Fruit fly (Drosophila melanogaster) whole organism, embryonic: ENCODE results near the gene Lztr1.

Experiments
- C15 ChIP-seq: fragments of 200-800 bp; sonication (Bioruptor generic); IDR thresholded peaks from 3 replicates; pipeline ENCODE4 v1.3.6; 2022; ENCODE audit warnings: missing biosample characterization, missing genetic modification characterization
- CG10209 ChIP-seq: fragments of 200-800 bp; sonication (Bioruptor generic); optimal IDR thresholded peaks from 3 replicates; lab custom pipeline; 2017; ENCODE audit warnings: missing biosample characterization, mild to moderate bottlenecking, missing genetic modification characterization, missing genetic modification reagents
- CG11247 ChIP-seq: fragments of 200-800 bp; sonication (Bioruptor generic); IDR thresholded peaks from 2 replicates; pipeline ENCODE4 v1.3.6; 2022; ENCODE audit warnings: missing biosample characterization, missing genetic modification characterization
- CG11696 ChIP-seq: fragments of 200-800 bp; sonication (Bioruptor generic); IDR thresholded peaks from 2 replicates; pipeline ENCODE4 v1.3.6; 2022; ENCODE audit warnings: missing biosample characterization, missing genetic modification characterization
- CG1233 ChIP-seq: fragments of 200-800 bp; sonication (Bioruptor generic); optimal IDR thresholded peaks from 4 replicates; lab custom pipeline; 2018; ENCODE audit warnings: missing biosample characterization, mild to moderate bottlenecking, missing genetic modification characterization
- CG14014 ChIP-seq: fragments of 200-800 bp; sonication (Bioruptor generic); IDR thresholded peaks from 2 replicates; pipeline ENCODE4 v1.3.6; 2022; ENCODE audit warnings: missing biosample characterization, missing genetic modification characterization
- CG14050 ChIP-seq: fragments of 200-800 bp; sonication (Bioruptor generic); IDR thresholded peaks from 3 replicates; pipeline ENCODE4 v1.3.6; 2022; ENCODE audit warnings: missing biosample characterization, missing genetic modification characterization
- CG15073 ChIP-seq: fragments of 200-800 bp; sonication (Bioruptor generic); optimal IDR thresholded peaks from 2 replicates; lab custom pipeline; 2016; ENCODE audit warnings: missing biosample characterization, missing genetic modification characterization
- CG17359 ChIP-seq: fragments of 200-800 bp; sonication (Bioruptor generic); optimal IDR thresholded peaks from 3 replicates; lab custom pipeline; 2018; ENCODE audit warnings: missing biosample characterization, mild to moderate bottlenecking, missing genetic modification characterization, moderate library complexity
- CG17802 ChIP-seq: fragments of 200-800 bp; sonication (Bioruptor generic); optimal IDR thresholded peaks from 2 replicates; lab custom pipeline; 2018; ENCODE audit warnings: missing biosample characterization, mild to moderate bottlenecking, missing genetic modification characterization, moderate library complexity
- CG2199 ChIP-seq: fragments of 200-800 bp; sonication (Bioruptor generic); IDR thresholded peaks from 3 replicates; pipeline ENCODE4 v1.3.6; 2022; ENCODE audit warnings: missing biosample characterization, missing genetic modification characterization
- CG3163 ChIP-seq: fragments of 200-800 bp; sonication (Bioruptor generic); optimal IDR thresholded peaks from 3 replicates; lab custom pipeline; 2016; ENCODE audit warnings: missing biosample characterization, missing genetic modification characterization
- CG42726 ChIP-seq: fragments of 200-800 bp; sonication (Bioruptor generic); IDR thresholded peaks from 2 replicates; pipeline ENCODE4 v1.3.6; 2022; ENCODE audit warnings: missing biosample characterization, missing genetic modification characterization; ENCODE audit not compliant: partially characterized antibody
- CG4282 ChIP-seq: fragments of 200-800 bp; sonication (Bioruptor generic); optimal IDR thresholded peaks from 2 replicates; lab custom pipeline; 2016; ENCODE audit warnings: missing biosample characterization, missing genetic modification characterization
- CG4854 ChIP-seq: fragments of 200-800 bp; sonication (Bioruptor generic); optimal IDR thresholded peaks from 2 replicates; lab custom pipeline; 2016; ENCODE audit warnings: missing biosample characterization, missing genetic modification characterization, inconsistent platforms
- CG5953 ChIP-seq: fragments of 200-800 bp; sonication (Bioruptor generic); IDR thresholded peaks from 2 replicates; pipeline ENCODE4 v1.3.6; 2022; ENCODE audit warnings: missing biosample characterization, missing genetic modification characterization
- CG6689 ChIP-seq: fragments of 200-800 bp; sonication (Bioruptor generic); IDR thresholded peaks from 2 replicates; pipeline ENCODE4 v1.3.6; 2022; ENCODE audit warnings: missing biosample characterization, missing genetic modification characterization
- CG7963 ChIP-seq: fragments of 200-800 bp; sonication (Bioruptor generic); IDR thresholded peaks from 3 replicates; pipeline ENCODE4 v1.3.6; 2022; ENCODE audit warnings: missing biosample characterization, missing genetic modification characterization; ENCODE audit not compliant: partially characterized antibody
- CG8290 ChIP-seq, 3 experiments: fragments of 200-800 bp; sonication (Bioruptor generic); optimal IDR thresholded peaks; 2 replicates each; lab custom pipeline; 2016 to 2019; ENCODE audit warnings: missing biosample characterization in 3 of 3, missing genetic modification characterization in 3 of 3, mild to moderate bottlenecking in 2 of 3, moderate library complexity in 1 of 3
- CG9876 ChIP-seq: fragments of 200-800 bp; sonication (Bioruptor generic); optimal IDR thresholded peaks from 2 replicates; lab custom pipeline; 2016; ENCODE audit warnings: missing biosample characterization, missing genetic modification characterization
- Doc3 ChIP-seq: fragments of 200-800 bp; sonication (Bioruptor generic); IDR thresholded peaks from 3 replicates; pipeline ENCODE4 v1.3.6; 2022; ENCODE audit warnings: missing biosample characterization, missing genetic modification characterization; ENCODE audit not compliant: partially characterized antibody
- GATAe ChIP-seq: fragments of 200-800 bp; sonication (Bioruptor generic); conservative IDR thresholded peaks from 2 replicates; pipeline ENCODE4 v1.3.6; 2022; ENCODE audit warnings: missing biosample characterization, missing genetic modification characterization
- Gsc ChIP-seq: fragments of 200-800 bp; sonication (Bioruptor generic); IDR thresholded peaks from 2 replicates; pipeline ENCODE4 v1.3.6; 2022; ENCODE audit warnings: missing biosample characterization, missing genetic modification characterization
- HLH3B ChIP-seq: fragments of 200-800 bp; sonication (Bioruptor generic); IDR thresholded peaks from 2 replicates; pipeline ENCODE4 v1.3.6; 2022; ENCODE audit warnings: missing biosample characterization, missing genetic modification characterization
- HmgZ ChIP-seq: fragments of 200-800 bp; sonication (Bioruptor generic); optimal IDR thresholded peaks from 2 replicates; lab custom pipeline; 2018; ENCODE audit warnings: missing biosample characterization, mild to moderate bottlenecking, missing genetic modification characterization
- Kr ChIP-seq: fragments of 200-800 bp; sonication (Bioruptor generic); optimal IDR thresholded peaks from 2 replicates; lab custom pipeline; 2017; ENCODE audit warnings: missing biosample characterization, mild to moderate bottlenecking, missing genetic modification characterization
- MTF-1 ChIP-seq: fragments of 200-800 bp; sonication (Bioruptor generic); optimal IDR thresholded peaks from 2 replicates; lab custom pipeline; 2018; ENCODE audit warnings: missing biosample characterization, mild to moderate bottlenecking, missing genetic modification characterization, borderline replicate concordance
- Ptx1 ChIP-seq: fragments of 200-800 bp; sonication (Bioruptor generic); IDR thresholded peaks from 2 replicates; pipeline ENCODE4 v1.3.6; 2022; ENCODE audit warnings: missing biosample characterization, missing genetic modification characterization
- Spps ChIP-seq: fragments of 200-800 bp; sonication (Bioruptor generic); optimal IDR thresholded peaks from 2 replicates; lab custom pipeline; 2018; ENCODE audit warnings: missing biosample characterization, mild to moderate bottlenecking, missing genetic modification characterization
- YL-1 ChIP-seq: fragments of 200-800 bp; sonication (Bioruptor generic); optimal IDR thresholded peaks from 3 replicates; lab custom pipeline; 2017; ENCODE audit warnings: missing biosample characterization, mild to moderate bottlenecking, missing genetic modification characterization
- ase ChIP-seq: fragments of 200-800 bp; sonication (Bioruptor generic); IDR thresholded peaks from 3 replicates; pipeline ENCODE4 v1.3.6; 2022; ENCODE audit warnings: missing biosample characterization, missing genetic modification characterization
- bcd ChIP-seq: fragments of 200-800 bp; sonication (Bioruptor generic); optimal IDR thresholded peaks from 2 replicates; lab custom pipeline; 2017; ENCODE audit warnings: missing biosample characterization, mild to moderate bottlenecking, missing genetic modification characterization
- dmrt11E ChIP-seq: fragments of 200-800 bp; sonication (Bioruptor generic); optimal IDR thresholded peaks from 3 replicates; lab custom pipeline; 2018; ENCODE audit warnings: missing biosample characterization, mild to moderate bottlenecking, missing genetic modification characterization, moderate library complexity
- dysf ChIP-seq: fragments of 200-800 bp; sonication (Bioruptor generic); IDR thresholded peaks from 3 replicates; pipeline ENCODE4 v1.3.6; 2022; ENCODE audit warnings: missing biosample characterization, missing genetic modification characterization
- emc ChIP-seq: fragments of 200-800 bp; sonication (Bioruptor generic); optimal IDR thresholded peaks from 2 replicates; lab custom pipeline; 2016; ENCODE audit warnings: missing biosample characterization, missing genetic modification characterization
- hkb ChIP-seq, 2 experiments: fragments of 200-800 bp in 1 of 2; fragments of >200 bp in 1 of 2; sonication (Bioruptor generic) in 1 of 2; IDR thresholded peaks in 1 of 2; optimal IDR thresholded peaks in 1 of 2; 2 replicates each; pipeline versions ENCODE4 v1.3.6 to Lab custom; 2017 to 2022; ENCODE audit warnings: missing biosample characterization in 1 of 2, missing genetic modification characterization in 1 of 2
- insv ChIP-seq, 2 experiments: fragments of 200-800 bp; sonication (Bioruptor generic); optimal IDR thresholded peaks; 3 replicates each; lab custom pipeline; 2016 to 2018; ENCODE audit warnings: missing biosample characterization in 2 of 2, missing genetic modification characterization in 2 of 2
- kah ChIP-seq: fragments of 200-800 bp; sonication (Bioruptor generic); optimal IDR thresholded peaks from 2 replicates; lab custom pipeline; 2018; ENCODE audit warnings: missing biosample characterization, mild to moderate bottlenecking, missing genetic modification characterization
- lov ChIP-seq, 2 experiments: fragments of 200-800 bp in 1 of 2; fragments of >200 bp in 1 of 2; sonication (Bioruptor generic) in 1 of 2; IDR thresholded peaks in 1 of 2; optimal IDR thresholded peaks in 1 of 2; 2 replicates in 1 of 2; 3 replicates in 1 of 2; pipeline versions ENCODE4 v1.3.6 to Lab custom; 2017 to 2022; ENCODE audit warnings: missing biosample characterization in 1 of 2, missing genetic modification characterization in 1 of 2
- pan ChIP-seq, 4 experiments: fragments of >200 bp in 3 of 4; fragments of 200-800 bp in 1 of 4; sonication (Bioruptor generic) in 1 of 4; optimal IDR thresholded peaks in 3 of 4; IDR thresholded peaks in 1 of 4; 2 replicates each; pipeline versions ENCODE4 v1.3.6 to Lab custom; 2017 to 2022; ENCODE audit warnings: missing biosample characterization in 2 of 4, missing genetic modification characterization in 2 of 4, mixed read lengths in 1 of 4
- psq ChIP-seq: fragments of 200-800 bp; sonication (Bioruptor generic); optimal IDR thresholded peaks from 2 replicates; lab custom pipeline; 2017; ENCODE audit warnings: missing biosample characterization, missing genetic modification characterization
- sens ChIP-seq: fragments of 200-800 bp; sonication (Bioruptor generic); peaks from one replicate; lab custom pipeline; 2016; ENCODE audit warnings: missing biosample characterization, missing genetic modification characterization
- sisA ChIP-seq: fragments of 200-800 bp; sonication (Bioruptor generic); IDR thresholded peaks from 2 replicates; pipeline ENCODE4 v1.3.6; 2022; ENCODE audit warnings: missing biosample characterization, missing genetic modification characterization
- sug ChIP-seq: fragments of 200-800 bp; optimal IDR thresholded peaks from 2 replicates; lab custom pipeline; 2019; ENCODE audit warnings: missing biosample characterization, mild to moderate bottlenecking, missing genetic modification characterization, moderate library complexity
- tll ChIP-seq, 2 experiments: fragments of 200-800 bp in 1 of 2; fragments of >200 bp in 1 of 2; sonication (Bioruptor generic) in 1 of 2; optimal IDR thresholded peaks; 2 replicates each; lab custom pipeline; 2017 to 2019; ENCODE audit warnings: missing biosample characterization in 2 of 2, missing genetic modification characterization in 2 of 2, mild to moderate bottlenecking in 1 of 2, moderate library complexity in 1 of 2
- unc-4 ChIP-seq: fragments of 200-800 bp; sonication (Bioruptor generic); IDR thresholded peaks from 2 replicates; pipeline ENCODE4 v1.3.6; 2022; ENCODE audit warnings: missing biosample characterization, missing genetic modification characterization; ENCODE audit not compliant: partially characterized antibody
- wor ChIP-seq: fragments of 200-800 bp; sonication (Bioruptor generic); IDR thresholded peaks from 2 replicates; pipeline ENCODE4 v1.3.6; 2022; ENCODE audit warnings: missing biosample characterization, missing genetic modification characterization

Gene Lztr1

DNA sequence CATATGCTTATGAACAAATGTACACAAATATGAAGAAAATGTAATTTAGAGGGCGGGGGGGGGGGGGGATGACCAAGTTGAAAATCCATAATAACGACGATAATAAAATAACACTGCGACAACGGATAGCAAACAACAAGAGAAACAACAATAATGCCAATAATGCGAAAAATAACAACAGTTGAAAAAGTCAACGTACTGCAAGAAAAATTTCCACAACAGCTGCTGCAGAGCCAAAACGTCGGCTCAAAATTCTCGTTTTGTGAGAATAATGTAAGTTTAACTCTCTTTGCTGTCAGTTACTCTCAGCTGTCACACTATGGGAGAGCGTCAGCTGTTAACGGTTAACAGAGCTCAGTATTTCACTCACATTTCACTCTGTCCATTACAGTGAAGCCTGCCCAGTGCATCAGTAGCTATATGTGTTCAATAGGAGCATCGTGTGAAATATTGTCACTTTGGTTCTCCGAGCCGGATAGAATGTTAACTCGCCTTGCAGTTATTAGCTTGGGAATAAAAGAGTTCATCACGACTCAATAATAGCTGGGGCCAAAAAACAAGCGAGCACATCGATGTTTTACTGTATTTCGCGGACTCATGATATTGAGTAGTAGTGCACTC is 26.5 kb downstream of the Lztr1 start (continued):
- TF ChIP-seq CG17802 (tag; lab: Kevin White, UChicago) (peak; percentile 30), sens (GFP tag; lab: Kevin White, UChicago) (peak; percentile 97), CG14050 (GFP tag; lab: Robert Waterston, UW) (peak; percentile 64), CG10209 (GFP tag; lab: Kevin White, UChicago) (peak; percentile 76), wor (GFP tag; lab: Robert Waterston, UW) (peak; percentile 54; the same call in 1 of the 2 replicates), ase (GFP tag; lab: Robert Waterston, UW) (peak; percentile 52; the same call in 1 of the 3 replicates), psq (GFP tag; lab: Kevin White, UChicago) (peak; percentile 13), sug (tag; lab: Kevin White, UChicago) (peak; percentile 67), MTF-1 (GFP tag; lab: Kevin White, UChicago) (peak; percentile 12), hkb (optimal IDR thresholded peaks at IDR 0.05; lab: Kevin White, UChicago) (no peak), hkb (GFP tag; IDR thresholded peaks at IDR 0.05; lab: Robert Waterston, UW) (peak; percentile 80), CG4282 (GFP tag; lab: Kevin White, UChicago) (peak; percentile 46), insv (GFP tag; optimal IDR thresholded peaks at IDR 0.05; lab: Kevin White, UChicago) (no peak), HmgZ (tag; lab: Kevin White, UChicago) (peak; percentile 74), YL-1 (GFP tag; lab: Kevin White, UChicago) (no peak), Kr (no peak), CG3163 (GFP tag; lab: Kevin White, UChicago) (peak; percentile 16), Doc3 (GFP tag; lab: Robert Waterston, UW) (no peak), CG2199 (GFP tag; lab: Robert Waterston, UW) (0 out of 3 replicates have a peak, but pooled peaks have one; percentile 27), pan (optimal IDR thresholded peaks at IDR 0.05; lab: Kevin White, UChicago) (no peak), pan (GFP tag; optimal IDR thresholded peaks at IDR 0.05 in 1 of 2, IDR thresholded peaks at IDR 0.05 in 1 of 2) (peak in 1 of 2 experiments; percentile 84), CG5953 (GFP tag; lab: Robert Waterston, UW) (peak; percentile 48; the same call in 1 of the 2 replicates), CG4854 (GFP tag; lab: Kevin White, UChicago) (peak; percentile 50), CG1233 (GFP tag; lab: Kevin White, UChicago) (peak; percentile 51), CG11247 (GFP tag; lab: Robert Waterston, UW) (peak; percentile 73), unc-4 (GFP tag; lab: Robert Waterston, UW) (no peak), dysf (GFP tag; lab: Robert Waterston, UW) (peak; percentile 89), dmrt11E (tag; lab: Kevin White, UChicago) (peak; percentile 57), CG17359 (tag; lab: Kevin White, UChicago) (peak; percentile 82), CG7963 (GFP tag; lab: Robert Waterston, UW) (no peak), Spps (tag; lab: Kevin White, UChicago) (peak; percentile 11), CG8290 (GFP tag; optimal IDR thresholded peaks at IDR 0.05; lab: Kevin White, UChicago) (peak; percentile 61), CG8290 (tag; optimal IDR thresholded peaks at IDR 0.05; lab: Kevin White, UChicago) (peak in 1 of 2 experiments; percentile 95), CG15073 (no peak), CG9876 (peak; percentile 69), emc (GFP tag; lab: Kevin White, UChicago) (peak; percentile 48), C15 (GFP tag; lab: Robert Waterston, UW) (no peak), HLH3B (GFP tag; lab: Robert Waterston, UW) (peak; percentile 85), Gsc (GFP tag; lab: Robert Waterston, UW) (peak; percentile 52), GATAe (GFP tag; lab: Robert Waterston, UW) (no peak; the same call in 1 of the 2 replicates), kah (GFP tag; lab: Kevin White, UChicago) (peak; percentile 44), sisA (peak; percentile 83), Ptx1 (peak; percentile 89), bcd (GFP tag; lab: Kevin White, UChicago) (peak; percentile 63), CG14014 (peak; percentile 80), CG42726 (GFP tag; lab: Robert Waterston, UW) (no peak), tll (GFP tag; optimal IDR thresholded peaks at IDR 0.05; lab: Kevin White, UChicago) (no peak), CG11696 (GFP tag; lab: Robert Waterston, UW) (peak; percentile 64), lov (optimal IDR thresholded peaks at IDR 0.05; lab: Kevin White, UChicago) (no peak), lov (GFP tag; IDR thresholded peaks at IDR 0.05; lab: Robert Waterston, UW) (no peak), CG6689 (GFP tag; lab: Robert Waterston, UW) (peak; percentile 84)
